Worm (Caenorhabditis elegans) whole organism, L1 larva: ENCODE measurements around the gene parp-2.
A peak's percentile ranks its signal among the peaks of the same experiment; 100 is the strongest.

ENCODE experiments used
- ceh-90 ChIP-seq: sonication (generic microtip); optimal IDR thresholded peaks from 2 replicates; lab custom pipeline; 2016; ENCODE audit warnings: missing genetic modification characterization, missing compliant biosample characterization
- lsy-2 ChIP-seq, 2 experiments: fragments of 150-350 bp; optimal IDR thresholded peaks; 2 replicates each; lab custom pipeline; 2014; ENCODE audit warnings: missing biosample characterization in 2 of 2, missing genetic modification characterization in 2 of 2
- nhr-90 ChIP-seq: sonication (generic microtip); optimal IDR thresholded peaks from 2 replicates; lab custom pipeline; 2016; ENCODE audit warnings: mild to moderate bottlenecking, missing genetic modification characterization, missing compliant biosample characterization; ENCODE audit not compliant: poor library complexity
- ztf-11 ChIP-seq, 2 experiments: sonication (generic microtip); optimal IDR thresholded peaks; 2 replicates each; lab custom pipeline; 2016 to 2017; ENCODE audit warnings: missing genetic modification characterization in 2 of 2, missing biosample characterization in 1 of 2, missing compliant biosample characterization in 1 of 2

ce11 chrII:9557437-9558150, 35.2 kb upstream of the parp-2 start, which contains the start of gene zfp-2:
- TF ChIP-seq ztf-11 (tag; optimal IDR thresholded peaks at IDR 0.05; lab: Kevin White, UChicago) (no peak), lsy-2 (tag; optimal IDR thresholded peaks at IDR 0.05; lab: Kevin White, UChicago) (peak; percentile 12 to 57), nhr-90 (tag; lab: Kevin White, UChicago) (no peak), ceh-90 (no peak)
